Fruit fly (Drosophila melanogaster) whole organism, embryonic: Measurements from ENCODE around the gene CG4218.

Source experiments
- Ada2b ChIP-seq: fragments of 200-800 bp; sonication (Bioruptor generic); IDR thresholded peaks from 2 replicates; pipeline ENCODE4 v1.3.6; 2022; ENCODE audit warnings: missing biosample characterization, missing genetic modification characterization
- Antp ChIP-seq: fragments of 200-800 bp; sonication (Bioruptor generic); optimal IDR thresholded peaks from 3 replicates; lab custom pipeline; 2016; ENCODE audit warnings: missing biosample characterization, missing genetic modification characterization
- Atf6 ChIP-seq: fragments of 200-800 bp; sonication (Bioruptor generic); IDR thresholded peaks from 2 replicates; pipeline ENCODE4 v1.3.6; 2022; ENCODE audit warnings: missing biosample characterization, missing genetic modification characterization
- CG10431 ChIP-seq: fragments of 200-800 bp; sonication (Bioruptor generic); optimal IDR thresholded peaks from 3 replicates; lab custom pipeline; 2018; ENCODE audit warnings: missing biosample characterization, mild to moderate bottlenecking, missing genetic modification characterization
- CG10462 ChIP-seq: fragments of 200-800 bp; sonication (Bioruptor generic); optimal IDR thresholded peaks from 2 replicates; lab custom pipeline; 2016; ENCODE audit warnings: missing biosample characterization, missing genetic modification characterization
- CG10979 ChIP-seq: fragments of 200-800 bp; sonication (Bioruptor generic); optimal IDR thresholded peaks from 2 replicates; lab custom pipeline; 2018; ENCODE audit warnings: missing biosample characterization, mild to moderate bottlenecking, missing genetic modification characterization, moderate library complexity
- CG11085 ChIP-seq: fragments of 200-800 bp; sonication (Bioruptor generic); IDR thresholded peaks from 2 replicates; pipeline ENCODE4 v1.3.6; 2022; ENCODE audit warnings: missing biosample characterization, missing genetic modification characterization
- CG11504 ChIP-seq: fragments of 200-800 bp; sonication (Bioruptor generic); optimal IDR thresholded peaks from 3 replicates; lab custom pipeline; 2019; ENCODE audit warnings: missing biosample characterization, mild to moderate bottlenecking, missing genetic modification characterization, moderate library complexity
- CG12155 ChIP-seq: fragments of 200-800 bp; sonication (Bioruptor generic); optimal IDR thresholded peaks from 3 replicates; lab custom pipeline; 2016; ENCODE audit warnings: missing biosample characterization, missing genetic modification characterization
- CG1233 ChIP-seq: fragments of 200-800 bp; sonication (Bioruptor generic); optimal IDR thresholded peaks from 4 replicates; lab custom pipeline; 2018; ENCODE audit warnings: missing biosample characterization, mild to moderate bottlenecking, missing genetic modification characterization
- CG15601 ChIP-seq: fragments of 200-800 bp; sonication (Bioruptor generic); optimal IDR thresholded peaks from 3 replicates; lab custom pipeline; 2019; ENCODE audit warnings: missing biosample characterization, mild to moderate bottlenecking, missing genetic modification characterization, moderate library complexity
- CG1647 ChIP-seq: fragments of 200-800 bp; sonication (Bioruptor generic); optimal IDR thresholded peaks from 3 replicates; lab custom pipeline; 2016; ENCODE audit warnings: missing biosample characterization, missing genetic modification characterization
- CG2199 ChIP-seq: fragments of 200-800 bp; sonication (Bioruptor generic); IDR thresholded peaks from 3 replicates; pipeline ENCODE4 v1.3.6; 2022; ENCODE audit warnings: missing biosample characterization, missing genetic modification characterization
- CG2202 ChIP-seq: fragments of 200-800 bp; sonication (Bioruptor generic); optimal IDR thresholded peaks from 2 replicates; lab custom pipeline; 2018; ENCODE audit warnings: missing biosample characterization, mild to moderate bottlenecking, missing genetic modification characterization
- CG2875 ChIP-seq: fragments of 200-800 bp; sonication (Bioruptor generic); optimal IDR thresholded peaks from 2 replicates; lab custom pipeline; 2017; ENCODE audit warnings: missing biosample characterization, mild to moderate bottlenecking, missing genetic modification characterization, missing genetic modification reagents
- CG31441 ChIP-seq: fragments of 200-800 bp; sonication (Bioruptor generic); IDR thresholded peaks from 2 replicates; pipeline ENCODE4 v1.3.6; 2022; ENCODE audit warnings: missing biosample characterization, missing genetic modification characterization
- CG34376 ChIP-seq: fragments of 200-800 bp; sonication (Bioruptor generic); optimal IDR thresholded peaks from 2 replicates; lab custom pipeline; 2018; ENCODE audit warnings: missing biosample characterization, mild to moderate bottlenecking, missing genetic modification characterization
- CG3726 ChIP-seq: fragments of 200-800 bp; sonication (Bioruptor generic); IDR thresholded peaks from 3 replicates; pipeline ENCODE4, ENCODE4 v1.3.6; 2022; ENCODE audit warnings: missing biosample characterization, missing genetic modification characterization
- CG3847 ChIP-seq: fragments of 200-800 bp; sonication (Bioruptor generic); IDR thresholded peaks from 2 replicates; pipeline ENCODE4 v1.3.6; 2022; ENCODE audit warnings: missing biosample characterization, missing genetic modification characterization
- CG6791 ChIP-seq: fragments of 200-800 bp; sonication (Bioruptor generic); IDR thresholded peaks from 3 replicates; pipeline ENCODE4 v1.3.6; 2022; ENCODE audit warnings: missing biosample characterization, missing genetic modification characterization; ENCODE audit not compliant: partially characterized antibody
- CG7987 ChIP-seq: fragments of 200-800 bp; sonication (Bioruptor generic); optimal IDR thresholded peaks from 2 replicates; lab custom pipeline; 2018; ENCODE audit warnings: missing biosample characterization, mild to moderate bottlenecking, missing genetic modification characterization, moderate library complexity
- Camta ChIP-seq: fragments of 200-800 bp; sonication (Bioruptor generic); optimal IDR thresholded peaks from 2 replicates; lab custom pipeline; 2016; ENCODE audit warnings: missing biosample characterization, missing genetic modification characterization
- CkIIα-i1 ChIP-seq: fragments of 200-800 bp; sonication (Bioruptor generic); IDR thresholded peaks from 2 replicates; pipeline ENCODE4 v1.3.6; 2022; ENCODE audit warnings: missing biosample characterization, missing genetic modification characterization
- CoRest ChIP-seq: fragments of 200-800 bp; sonication (Bioruptor generic); optimal IDR thresholded peaks from 3 replicates; lab custom pipeline; 2018; ENCODE audit warnings: missing biosample characterization, mild to moderate bottlenecking, missing genetic modification characterization, moderate library complexity
- Ets65A ChIP-seq: fragments of 200-800 bp; sonication (Bioruptor generic); peaks from one replicate; lab custom pipeline; 2016; ENCODE audit warnings: missing biosample characterization, missing genetic modification characterization
- Gsc ChIP-seq: fragments of 200-800 bp; sonication (Bioruptor generic); IDR thresholded peaks from 2 replicates; pipeline ENCODE4 v1.3.6; 2022; ENCODE audit warnings: missing biosample characterization, missing genetic modification characterization
- Hand ChIP-seq: fragments of 200-800 bp; sonication (Bioruptor generic); optimal IDR thresholded peaks from 2 replicates; lab custom pipeline; 2017; ENCODE audit warnings: mild to moderate bottlenecking, missing biosample characterization, missing genetic modification reagents, missing genetic modification characterization
- MESR4 ChIP-seq: fragments of 200-800 bp; sonication (Bioruptor generic); optimal IDR thresholded peaks from 2 replicates; lab custom pipeline; 2018; ENCODE audit warnings: missing biosample characterization, mild to moderate bottlenecking, missing genetic modification characterization, moderate library complexity
- NC2β ChIP-seq: fragments of 200-800 bp; sonication (Bioruptor generic); optimal IDR thresholded peaks from 2 replicates; lab custom pipeline; 2016; ENCODE audit warnings: missing biosample characterization, missing genetic modification characterization
- Vsx1 ChIP-seq: fragments of 200-800 bp; sonication (Bioruptor generic); optimal IDR thresholded peaks from 2 replicates; lab custom pipeline; 2017; ENCODE audit warnings: missing biosample characterization, mild to moderate bottlenecking, missing genetic modification characterization, missing genetic modification reagents
- al ChIP-seq: fragments of 200-800 bp; sonication (Bioruptor generic); IDR thresholded peaks from 2 replicates; pipeline ENCODE4 v1.3.6; 2022; ENCODE audit warnings: missing biosample characterization, missing genetic modification characterization
- ara ChIP-seq: fragments of 200-800 bp; sonication (Bioruptor generic); IDR thresholded peaks from 2 replicates; pipeline ENCODE4 v1.3.6; 2022; ENCODE audit warnings: missing biosample characterization, missing genetic modification characterization
- cas ChIP-seq: fragments of 200-800 bp; sonication (Bioruptor generic); IDR thresholded peaks from 2 replicates; pipeline ENCODE4 v1.3.6; 2022; ENCODE audit warnings: missing biosample characterization, missing genetic modification characterization
- dpn ChIP-seq, 2 experiments: fragments of 200-800 bp; sonication (Bioruptor generic); optimal IDR thresholded peaks; 3 replicates each; lab custom pipeline; 2016; ENCODE audit warnings: missing biosample characterization in 2 of 2, missing genetic modification characterization in 2 of 2
- exex ChIP-seq: fragments of 200-800 bp; sonication (Bioruptor generic); optimal IDR thresholded peaks from 4 replicates; lab custom pipeline; 2018; ENCODE audit warnings: missing biosample characterization, mild to moderate bottlenecking, missing genetic modification characterization, moderate library complexity
- gt ChIP-seq: fragments of 200-800 bp; sonication (Bioruptor generic); IDR thresholded peaks from 2 replicates; pipeline ENCODE4 v1.3.6; 2022; ENCODE audit warnings: missing biosample characterization, missing genetic modification characterization
- hbn ChIP-seq: fragments of 200-800 bp; sonication (Bioruptor generic); IDR thresholded peaks from 2 replicates; pipeline ENCODE4 v1.3.6; 2022; ENCODE audit warnings: missing biosample characterization, missing genetic modification characterization; ENCODE audit not compliant: partially characterized antibody
- hkb ChIP-seq, 2 experiments: fragments of 200-800 bp in 1 of 2; fragments of >200 bp in 1 of 2; sonication (Bioruptor generic) in 1 of 2; IDR thresholded peaks in 1 of 2; optimal IDR thresholded peaks in 1 of 2; 2 replicates each; pipeline versions ENCODE4 v1.3.6 to Lab custom; 2017 to 2022; ENCODE audit warnings: missing biosample characterization in 1 of 2, missing genetic modification characterization in 1 of 2
- ind ChIP-seq: fragments of 200-800 bp; sonication (Bioruptor generic); optimal IDR thresholded peaks from 3 replicates; lab custom pipeline; 2016; ENCODE audit warnings: missing biosample characterization, missing genetic modification characterization
- kni ChIP-seq: fragments of 200-800 bp; sonication (Bioruptor generic); optimal IDR thresholded peaks from 3 replicates; lab custom pipeline; 2017; ENCODE audit warnings: mild to moderate bottlenecking, missing biosample characterization, missing genetic modification reagents, missing genetic modification characterization
- mirr ChIP-seq: fragments of 200-800 bp; sonication (Bioruptor generic); optimal IDR thresholded peaks from 3 replicates; lab custom pipeline; 2018; ENCODE audit warnings: missing biosample characterization, mild to moderate bottlenecking, missing genetic modification characterization
- onecut ChIP-seq: fragments of 200-800 bp; sonication (Bioruptor generic); IDR thresholded peaks from 2 replicates; pipeline ENCODE4 v1.3.6; 2022; ENCODE audit warnings: missing biosample characterization, missing genetic modification characterization
- otp ChIP-seq: fragments of 200-800 bp; sonication (Bioruptor generic); IDR thresholded peaks from 3 replicates; pipeline ENCODE4, ENCODE4 v1.3.6; 2022; ENCODE audit warnings: missing biosample characterization, missing genetic modification characterization
- pb ChIP-seq: fragments of 200-800 bp; sonication (Bioruptor generic); optimal IDR thresholded peaks from 3 replicates; lab custom pipeline; 2016; ENCODE audit warnings: missing biosample characterization, missing genetic modification characterization
- pho ChIP-seq: fragments of 200-800 bp; sonication (Bioruptor generic); optimal IDR thresholded peaks from 2 replicates; lab custom pipeline; 2016; ENCODE audit warnings: missing biosample characterization, missing genetic modification characterization
- schlank ChIP-seq: fragments of 200-800 bp; sonication (Bioruptor generic); optimal IDR thresholded peaks from 2 replicates; lab custom pipeline; 2018; ENCODE audit warnings: missing biosample characterization, mild to moderate bottlenecking, missing genetic modification characterization
- sd ChIP-seq: fragments of 200-800 bp; sonication (Bioruptor generic); optimal IDR thresholded peaks from 3 replicates; lab custom pipeline; 2018; ENCODE audit warnings: missing biosample characterization, mild to moderate bottlenecking, missing genetic modification characterization, moderate library complexity
- seq ChIP-seq: fragments of 200-800 bp; sonication (Bioruptor generic); IDR thresholded peaks from 2 replicates; pipeline ENCODE4 v1.3.6; 2022; ENCODE audit warnings: missing biosample characterization, missing genetic modification characterization
- shn ChIP-seq: fragments of 200-800 bp; sonication (Bioruptor generic); optimal IDR thresholded peaks from 3 replicates; lab custom pipeline; 2016; ENCODE audit warnings: missing biosample characterization, missing genetic modification characterization
- sob ChIP-seq: fragments of 200-800 bp; sonication (Bioruptor generic); IDR thresholded peaks from 2 replicates; pipeline ENCODE4 v1.3.6; 2022; ENCODE audit warnings: missing biosample characterization, missing genetic modification characterization

The CG4218 gene

DNA sequence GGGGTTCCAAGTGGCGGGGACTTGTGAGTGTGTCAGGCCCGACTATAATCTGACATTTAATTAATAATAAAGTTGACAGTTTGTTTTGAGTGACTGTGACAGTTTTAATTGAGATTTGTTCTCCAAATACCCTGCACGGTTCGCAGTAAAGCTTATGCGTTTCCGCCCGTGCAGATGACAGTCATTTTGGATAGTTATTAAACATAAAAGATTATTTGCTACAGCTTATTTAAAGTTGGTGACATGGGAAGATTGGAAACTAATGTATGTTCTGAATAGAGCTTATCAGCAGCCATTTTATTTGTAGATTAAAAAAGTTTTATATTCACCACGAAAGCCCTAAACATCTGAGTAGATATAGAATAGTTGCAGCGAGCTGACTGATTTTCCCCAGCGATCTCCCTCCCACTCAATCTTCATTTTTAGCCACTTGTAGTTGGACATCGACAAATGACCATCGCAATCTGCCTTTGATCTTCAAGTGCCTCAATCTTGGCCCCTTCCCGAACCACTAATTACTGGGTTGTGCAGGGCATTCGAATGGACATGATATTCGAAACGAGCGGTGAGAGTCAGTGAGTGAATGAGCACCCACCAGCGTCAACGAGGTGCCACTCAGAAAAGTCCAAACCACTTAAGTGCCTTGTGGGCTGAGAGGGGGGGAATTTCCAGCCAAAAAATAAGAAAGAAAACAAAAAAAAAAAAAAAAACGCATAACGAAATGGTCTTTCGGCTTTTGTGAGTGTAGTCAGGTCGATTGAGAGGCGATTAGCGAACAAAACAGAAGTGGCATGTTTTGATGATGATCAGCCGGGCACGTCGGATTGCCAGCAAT, 15.3 kb downstream of the CG4218 start:
- TF ChIP-seq CG31441 (GFP tag; lab: Robert Waterston, UW) (no peak), CkIIα-i1 (GFP tag; lab: Robert Waterston, UW) (no peak), Ets65A (GFP tag; lab: Kevin White, UChicago) (peak; percentile 36), hkb (optimal IDR thresholded peaks at IDR 0.05; lab: Kevin White, UChicago) (no peak), hkb (GFP tag; IDR thresholded peaks at IDR 0.05; lab: Robert Waterston, UW) (no peak), schlank (tag; lab: Kevin White, UChicago) (no peak), al (GFP tag; lab: Robert Waterston, UW) (no peak), kni (GFP tag; lab: Kevin White, UChicago) (peak; percentile 32), CG7987 (GFP tag; lab: Kevin White, UChicago) (no peak), NC2β (GFP tag; lab: Kevin White, UChicago) (no peak), CG6791 (no peak), shn (GFP tag; lab: Kevin White, UChicago) (no peak), CG11504 (tag; lab: Kevin White, UChicago) (peak; percentile 10), CG10462 (GFP tag; lab: Kevin White, UChicago) (no peak), pb (GFP tag; lab: Kevin White, UChicago) (no peak), pho (no peak), Vsx1 (peak; percentile 67), CG2202 (no peak), cas (GFP tag; lab: Robert Waterston, UW) (no peak), CG1233 (GFP tag; lab: Kevin White, UChicago) (no peak), sd (tag; lab: Kevin White, UChicago) (peak; percentile 34), CG3847 (GFP tag; lab: Robert Waterston, UW) (0 out of 2 replicates have a peak, but pooled peaks have one; percentile 20), ara (GFP tag; lab: Robert Waterston, UW) (peak; percentile 15; the same call in 1 of the 2 replicates), CG2199 (GFP tag; lab: Robert Waterston, UW) (no peak), Hand (GFP tag; lab: Kevin White, UChicago) (no peak), seq (GFP tag; lab: Robert Waterston, UW) (no peak), otp (GFP tag; lab: Robert Waterston, UW) (no peak), CG34376 (GFP tag; lab: Kevin White, UChicago) (no peak), CG10431 (GFP tag; lab: Kevin White, UChicago) (no peak), CG12155 (GFP tag; lab: Kevin White, UChicago) (no peak), exex (tag; lab: Kevin White, UChicago) (peak; percentile 85), sob (GFP tag; lab: Robert Waterston, UW) (0 out of 2 replicates have a peak, but pooled peaks have one; percentile 8), Camta (no peak), dpn (GFP tag; optimal IDR thresholded peaks at IDR 0.05; lab: Kevin White, UChicago) (no peak), CG11085 (GFP tag; lab: Robert Waterston, UW) (no peak), CG2875 (GFP tag; lab: Kevin White, UChicago) (no peak), Antp (GFP tag; lab: Kevin White, UChicago) (no peak), Atf6 (GFP tag; lab: Robert Waterston, UW) (no peak), CG15601 (tag; lab: Kevin White, UChicago) (no peak), gt (GFP tag; lab: Robert Waterston, UW) (no peak), MESR4 (GFP tag; lab: Kevin White, UChicago) (no peak), Gsc (no peak), onecut (GFP tag; lab: Robert Waterston, UW) (no peak), CG1647 (no peak), CoRest (tag; lab: Kevin White, UChicago) (peak; percentile 0), Ada2b (GFP tag; lab: Robert Waterston, UW) (no peak), CG3726 (GFP tag; lab: Robert Waterston, UW) (no peak), CG10979 (no peak), ind (GFP tag; lab: Kevin White, UChicago) (no peak), hbn (no peak), mirr (peak; percentile 24)
